Fruit fly (Drosophila melanogaster) whole organism, embryonic: ENCODE data around the gene CAHbeta.

Experiments used
- ATbp ChIP-seq: fragments of 200-800 bp; sonication (Bioruptor generic); optimal IDR thresholded peaks from 2 replicates; lab custom pipeline; 2017; ENCODE audit warnings: missing biosample characterization, mild to moderate bottlenecking, missing genetic modification characterization, missing genetic modification reagents
- Ada2b ChIP-seq: fragments of 200-800 bp; sonication (Bioruptor generic); IDR thresholded peaks from 2 replicates; pipeline ENCODE4 v1.3.6; 2022; ENCODE audit warnings: missing biosample characterization, missing genetic modification characterization
- B-H2 ChIP-seq: fragments of 200-800 bp; sonication (Bioruptor generic); optimal IDR thresholded peaks from 2 replicates; lab custom pipeline; 2018; ENCODE audit warnings: missing biosample characterization, mild to moderate bottlenecking, missing genetic modification characterization
- Blimp-1 ChIP-seq: fragments of 200-800 bp; sonication (Bioruptor generic); optimal IDR thresholded peaks from 3 replicates; lab custom pipeline; 2018; ENCODE audit warnings: missing biosample characterization, missing genetic modification characterization, mild to moderate bottlenecking, moderate library complexity, missing genetic modification reagents
- CG10654 ChIP-seq: fragments of 200-800 bp; sonication (Bioruptor generic); optimal IDR thresholded peaks from 2 replicates; lab custom pipeline; 2016; ENCODE audit warnings: missing biosample characterization, missing genetic modification characterization
- CG13287 ChIP-seq: fragments of 200-800 bp; sonication (Bioruptor generic); IDR thresholded peaks from 2 replicates; pipeline ENCODE4 v1.3.6; 2022; ENCODE audit warnings: missing biosample characterization, missing genetic modification characterization; ENCODE audit not compliant: partially characterized antibody
- CG13775 ChIP-seq: fragments of 200-800 bp; sonication (Bioruptor generic); optimal IDR thresholded peaks from 3 replicates; lab custom pipeline; 2017; ENCODE audit warnings: missing biosample characterization, mild to moderate bottlenecking, missing genetic modification characterization
- CG14014 ChIP-seq: fragments of 200-800 bp; sonication (Bioruptor generic); IDR thresholded peaks from 2 replicates; pipeline ENCODE4 v1.3.6; 2022; ENCODE audit warnings: missing biosample characterization, missing genetic modification characterization
- CG14860 ChIP-seq: fragments of 200-800 bp; sonication (Bioruptor generic); IDR thresholded peaks from 3 replicates; pipeline ENCODE4 v1.3.6; 2022; ENCODE audit warnings: missing biosample characterization, missing genetic modification characterization; ENCODE audit not compliant: partially characterized antibody
- CG17361 ChIP-seq: fragments of 200-800 bp; sonication (Bioruptor generic); IDR thresholded peaks from 3 replicates; pipeline ENCODE4 v1.3.6; 2022; ENCODE audit warnings: missing biosample characterization, missing genetic modification characterization
- CG18011 ChIP-seq: fragments of 200-800 bp; sonication (Bioruptor generic); optimal IDR thresholded peaks from 2 replicates; lab custom pipeline; 2017; ENCODE audit warnings: missing biosample characterization, missing genetic modification characterization, mild to moderate bottlenecking, moderate library complexity, missing genotype
- CG18476 ChIP-seq: fragments of 200-800 bp; sonication (Bioruptor generic); optimal IDR thresholded peaks from 2 replicates; lab custom pipeline; 2016; ENCODE audit warnings: missing biosample characterization, mild to moderate bottlenecking, missing genetic modification characterization
- CG30020 ChIP-seq: fragments of 200-800 bp; optimal IDR thresholded peaks from 2 replicates; lab custom pipeline; 2019; ENCODE audit warnings: missing biosample characterization, mild to moderate bottlenecking, missing genetic modification characterization, moderate library complexity
- CG3163 ChIP-seq: fragments of 200-800 bp; sonication (Bioruptor generic); optimal IDR thresholded peaks from 3 replicates; lab custom pipeline; 2016; ENCODE audit warnings: missing biosample characterization, missing genetic modification characterization
- CG3407 ChIP-seq: fragments of 200-800 bp; sonication (Bioruptor generic); optimal IDR thresholded peaks from 2 replicates; lab custom pipeline; 2018; ENCODE audit warnings: missing biosample characterization, mild to moderate bottlenecking, missing genetic modification characterization
- CG3847 ChIP-seq: fragments of 200-800 bp; sonication (Bioruptor generic); IDR thresholded peaks from 2 replicates; pipeline ENCODE4 v1.3.6; 2022; ENCODE audit warnings: missing biosample characterization, missing genetic modification characterization
- CG3995 ChIP-seq: fragments of 200-800 bp; sonication (Bioruptor generic); optimal IDR thresholded peaks from 3 replicates; lab custom pipeline; 2016; ENCODE audit warnings: missing biosample characterization, missing genetic modification characterization
- CG43689 ChIP-seq: fragments of 200-800 bp; sonication (Bioruptor generic); IDR thresholded peaks from 2 replicates; pipeline ENCODE4 v1.3.6; 2022; ENCODE audit warnings: missing biosample characterization, missing genetic modification characterization
- CG6175 ChIP-seq: fragments of 200-800 bp; sonication (Bioruptor generic); IDR thresholded peaks from 3 replicates; pipeline ENCODE4 v1.3.6; 2022; ENCODE audit warnings: missing biosample characterization, missing genetic modification characterization
- CG7372 ChIP-seq: fragments of 200-800 bp; sonication (Bioruptor generic); IDR thresholded peaks from 2 replicates; pipeline ENCODE4 v1.3.6; 2022; ENCODE audit warnings: missing biosample characterization, missing genetic modification characterization
- CG7963 ChIP-seq: fragments of 200-800 bp; sonication (Bioruptor generic); IDR thresholded peaks from 3 replicates; pipeline ENCODE4 v1.3.6; 2022; ENCODE audit warnings: missing biosample characterization, missing genetic modification characterization; ENCODE audit not compliant: partially characterized antibody
- CG8359 ChIP-seq: fragments of 200-800 bp; sonication (Bioruptor generic); optimal IDR thresholded peaks from 2 replicates; lab custom pipeline; 2017; ENCODE audit warnings: missing biosample characterization, mild to moderate bottlenecking, missing genetic modification characterization, borderline replicate concordance
- CG8924 ChIP-seq: fragments of 200-800 bp; optimal IDR thresholded peaks from 3 replicates; lab custom pipeline; 2019; ENCODE audit warnings: missing biosample characterization, mild to moderate bottlenecking, missing genetic modification characterization, moderate library complexity
- CG9817 ChIP-seq: fragments of 200-800 bp; sonication (Bioruptor generic); optimal IDR thresholded peaks from 2 replicates; lab custom pipeline; 2018; ENCODE audit warnings: missing biosample characterization, mild to moderate bottlenecking, missing genetic modification characterization, moderate library complexity
- Dll ChIP-seq: fragments of 200-800 bp; sonication (Bioruptor generic); IDR thresholded peaks from 4 replicates; pipeline ENCODE4 v1.3.6; 2022; ENCODE audit warnings: missing biosample characterization, missing genetic modification characterization; ENCODE audit not compliant: partially characterized antibody
- Dref ChIP-seq: fragments of 200-800 bp; sonication (Bioruptor generic); IDR thresholded peaks from 2 replicates; pipeline ENCODE4 v1.3.6; 2022; ENCODE audit warnings: missing biosample characterization, missing genetic modification characterization
- E2f2 ChIP-seq: fragments of 200-800 bp; sonication (Bioruptor generic); IDR thresholded peaks from 2 replicates; pipeline ENCODE4 v1.3.6; 2022; ENCODE audit warnings: missing biosample characterization, missing genetic modification characterization
- NC2β ChIP-seq: fragments of 200-800 bp; sonication (Bioruptor generic); optimal IDR thresholded peaks from 2 replicates; lab custom pipeline; 2016; ENCODE audit warnings: missing biosample characterization, missing genetic modification characterization
- Nf-YB ChIP-seq: fragments of 200-800 bp; sonication (Bioruptor generic); optimal IDR thresholded peaks from 3 replicates; lab custom pipeline; 2019; ENCODE audit warnings: missing biosample characterization, mild to moderate bottlenecking, missing genetic modification characterization, moderate library complexity
- Optix ChIP-seq: fragments of 200-800 bp; sonication (Bioruptor generic); IDR thresholded peaks from 3 replicates; pipeline ENCODE4 v1.3.6; 2022; ENCODE audit warnings: missing biosample characterization, missing genetic modification characterization
- Ssrp ChIP-seq: fragments of 200-800 bp; sonication (Bioruptor generic); optimal IDR thresholded peaks from 2 replicates; lab custom pipeline; 2018; ENCODE audit warnings: missing biosample characterization, mild to moderate bottlenecking, missing genetic modification characterization, moderate library complexity
- TFAM ChIP-seq: fragments of 200-800 bp; sonication (Bioruptor generic); optimal IDR thresholded peaks from 2 replicates; lab custom pipeline; 2017; ENCODE audit warnings: missing biosample characterization, missing genetic modification characterization, inconsistent platforms
- Tbp ChIP-seq: fragments of >200 bp; optimal IDR thresholded peaks from 2 replicates; lab custom pipeline; 2018; ENCODE audit warnings: missing biosample characterization, missing genetic modification characterization
- bab2 ChIP-seq: fragments of 200-800 bp; sonication (Bioruptor generic); optimal IDR thresholded peaks from 2 replicates; lab custom pipeline; 2016; ENCODE audit warnings: missing biosample characterization, missing genetic modification characterization
- cad ChIP-seq: fragments of >200 bp; optimal IDR thresholded peaks from 2 replicates; lab custom pipeline; 2017; ENCODE audit warnings: missing biosample characterization, missing genetic modification characterization
- cato ChIP-seq: fragments of 200-800 bp; sonication (Bioruptor generic); optimal IDR thresholded peaks from 2 replicates; lab custom pipeline; 2016; ENCODE audit warnings: missing biosample characterization, missing genetic modification characterization, borderline replicate concordance
- dmrt11E ChIP-seq: fragments of 200-800 bp; sonication (Bioruptor generic); optimal IDR thresholded peaks from 3 replicates; lab custom pipeline; 2018; ENCODE audit warnings: missing biosample characterization, mild to moderate bottlenecking, missing genetic modification characterization, moderate library complexity
- dpn ChIP-seq, 2 experiments: fragments of 200-800 bp; sonication (Bioruptor generic); optimal IDR thresholded peaks; 3 replicates each; lab custom pipeline; 2016; ENCODE audit warnings: missing biosample characterization in 2 of 2, missing genetic modification characterization in 2 of 2
- ewg ChIP-seq: fragments of 200-800 bp; sonication (Bioruptor generic); optimal IDR thresholded peaks from 3 replicates; lab custom pipeline; 2017; ENCODE audit warnings: mild to moderate bottlenecking, missing biosample characterization, missing genetic modification reagents, missing genetic modification characterization
- hkb ChIP-seq, 2 experiments: fragments of 200-800 bp in 1 of 2; fragments of >200 bp in 1 of 2; sonication (Bioruptor generic) in 1 of 2; IDR thresholded peaks in 1 of 2; optimal IDR thresholded peaks in 1 of 2; 2 replicates each; pipeline versions ENCODE4 v1.3.6 to Lab custom; 2017 to 2022; ENCODE audit warnings: missing biosample characterization in 1 of 2, missing genetic modification characterization in 1 of 2
- hth ChIP-seq: fragments of >200 bp; optimal IDR thresholded peaks from 2 replicates; lab custom pipeline; 2017; ENCODE audit warnings: inconsistent platforms
- knrl ChIP-seq: fragments of 200-800 bp; sonication (Bioruptor generic); IDR thresholded peaks from 3 replicates; pipeline ENCODE4 v1.3.6; 2022; ENCODE audit warnings: missing biosample characterization, missing genetic modification characterization; ENCODE audit not compliant: partially characterized antibody
- lbe ChIP-seq: fragments of 200-800 bp; sonication (Bioruptor generic); optimal IDR thresholded peaks from 2 replicates; lab custom pipeline; 2016; ENCODE audit warnings: missing biosample characterization, mild to moderate bottlenecking, missing genetic modification characterization
- nom ChIP-seq: fragments of 200-800 bp; sonication (Bioruptor generic); optimal IDR thresholded peaks from 2 replicates; lab custom pipeline; 2017; ENCODE audit warnings: missing biosample characterization, missing genetic modification characterization, mild to moderate bottlenecking, moderate library complexity, missing genetic modification reagents
- odd ChIP-seq: fragments of 200-800 bp; sonication (Bioruptor generic); optimal IDR thresholded peaks from 2 replicates; lab custom pipeline; 2017; ENCODE audit warnings: missing biosample characterization, mild to moderate bottlenecking, missing genetic modification characterization
- onecut ChIP-seq: fragments of 200-800 bp; sonication (Bioruptor generic); IDR thresholded peaks from 2 replicates; pipeline ENCODE4 v1.3.6; 2022; ENCODE audit warnings: missing biosample characterization, missing genetic modification characterization
- pita ChIP-seq: fragments of 200-800 bp; sonication (Bioruptor generic); optimal IDR thresholded peaks from 2 replicates; lab custom pipeline; 2017; ENCODE audit warnings: missing biosample characterization, mild to moderate bottlenecking, missing genetic modification characterization
- stwl ChIP-seq: fragments of 200-800 bp; sonication (Bioruptor generic); optimal IDR thresholded peaks from 3 replicates; lab custom pipeline; 2018; ENCODE audit warnings: missing biosample characterization, mild to moderate bottlenecking, missing genetic modification characterization, moderate library complexity
- tio ChIP-seq: fragments of 200-800 bp; sonication (Bioruptor generic); optimal IDR thresholded peaks from 2 replicates; lab custom pipeline; 2017; ENCODE audit warnings: missing biosample characterization, missing genetic modification characterization, inconsistent platforms
- z ChIP-seq: fragments of 200-800 bp; sonication (Bioruptor generic); IDR thresholded peaks from 3 replicates; pipeline ENCODE4 v1.3.6; 2022; ENCODE audit warnings: missing biosample characterization, missing genetic modification characterization

CAHbeta gene

dm6 chr3R:8980776-8981165, at the start of gene CAHbeta:
Gene CAHbeta (plus strand): TSS chr3R:8980860.
- TF ChIP-seq ATbp (GFP tag; lab: Kevin White, UChicago): no peak
- no peak for TF ChIP-seq CG3407 (GFP tag; lab: Kevin White, UChicago)
- TF ChIP-seq onecut (GFP tag; lab: Robert Waterston, UW): 0 out of 2 replicates have a peak, but pooled peaks have one; percentile 12
- TF ChIP-seq CG7372 (GFP tag; lab: Robert Waterston, UW): no peak
- TF ChIP-seq Optix (GFP tag; lab: Robert Waterston, UW): no peak
- TF ChIP-seq NC2β (GFP tag; lab: Kevin White, UChicago): no peak
- TF ChIP-seq CG18011 (GFP tag; lab: Kevin White, UChicago): no peak
- no peak for TF ChIP-seq Ada2b (GFP tag; lab: Robert Waterston, UW)
- no peak for TF ChIP-seq dmrt11E (tag; lab: Kevin White, UChicago)
- TF ChIP-seq CG3995 (GFP tag; lab: Kevin White, UChicago): no peak
- no peak for TF ChIP-seq cato (GFP tag; lab: Kevin White, UChicago)
- TF ChIP-seq z (GFP tag; lab: Robert Waterston, UW): no peak
- no peak for TF ChIP-seq cad (GFP tag; lab: Kevin White, UChicago)
- no peak for TF ChIP-seq Tbp (GFP tag; lab: Kevin White, UChicago)
- TF ChIP-seq CG7963 (GFP tag; lab: Robert Waterston, UW): no peak
- TF ChIP-seq CG10654 (GFP tag; lab: Kevin White, UChicago): no peak
- no peak for TF ChIP-seq Ssrp (tag; lab: Kevin White, UChicago)
- TF ChIP-seq CG14014 (GFP tag; lab: Robert Waterston, UW): no peak; the same call in 1 of the 2 replicates
- TF ChIP-seq CG13775 (GFP tag; lab: Kevin White, UChicago): no peak
- TF ChIP-seq CG8359 (GFP tag; lab: Kevin White, UChicago): no peak
- no peak for TF ChIP-seq CG43689 (GFP tag; lab: Robert Waterston, UW)
- no peak for TF ChIP-seq knrl (GFP tag; lab: Robert Waterston, UW)
- no peak for TF ChIP-seq bab2 (GFP tag; lab: Kevin White, UChicago)
- TF ChIP-seq CG9817 (tag; lab: Kevin White, UChicago): no peak
- TF ChIP-seq CG18476 (GFP tag; lab: Kevin White, UChicago): no peak
- TF ChIP-seq CG30020: no peak
- TF ChIP-seq Nf-YB (GFP tag; lab: Kevin White, UChicago): no peak
- no peak for TF ChIP-seq pita (GFP tag; lab: Kevin White, UChicago)
- TF ChIP-seq CG8924: no peak
- no peak; the same call in 1 of the 2 replicates for TF ChIP-seq CG13287 (GFP tag; lab: Robert Waterston, UW)
- no peak for TF ChIP-seq tio (GFP tag; lab: Kevin White, UChicago)
- TF ChIP-seq CG3847 (GFP tag; lab: Robert Waterston, UW): no peak
- no peak for TF ChIP-seq E2f2
- TF ChIP-seq hkb (optimal IDR thresholded peaks at IDR 0.05; lab: Kevin White, UChicago): no peak
- peak; percentile 44; the same call in 1 of the 2 replicates for TF ChIP-seq hkb (GFP tag; IDR thresholded peaks at IDR 0.05; lab: Robert Waterston, UW)
- TF ChIP-seq dpn (GFP tag; optimal IDR thresholded peaks at IDR 0.05; lab: Kevin White, UChicago): no peak
- TF ChIP-seq odd (GFP tag; lab: Kevin White, UChicago): no peak
- TF ChIP-seq Dll (GFP tag; lab: Robert Waterston, UW): peak; percentile 34; the same call in 1 of the 4 replicates
- no peak for TF ChIP-seq Blimp-1 (GFP tag; lab: Kevin White, UChicago)
- no peak for TF ChIP-seq Dref (GFP tag; lab: Robert Waterston, UW)
- no peak for TF ChIP-seq ewg (GFP tag; lab: Kevin White, UChicago)
- peak; percentile 62 for TF ChIP-seq CG3163 (GFP tag; lab: Kevin White, UChicago)
- no peak for TF ChIP-seq lbe (GFP tag; lab: Kevin White, UChicago)
- TF ChIP-seq B-H2 (GFP tag; lab: Kevin White, UChicago): no peak
- no peak for TF ChIP-seq nom (GFP tag; lab: Kevin White, UChicago)
- TF ChIP-seq hth (lab: Kevin White, UChicago): no peak
- TF ChIP-seq CG17361 (GFP tag; lab: Robert Waterston, UW): no peak
- no peak for TF ChIP-seq CG14860 (GFP tag; lab: Robert Waterston, UW)
- no peak for TF ChIP-seq CG6175 (GFP tag; lab: Robert Waterston, UW)
- TF ChIP-seq stwl (tag; lab: Kevin White, UChicago): no peak
- TF ChIP-seq TFAM (GFP tag; lab: Kevin White, UChicago): no peak
